Worm (Caenorhabditis elegans) whole organism, young adult: ENCODE data around the gene ceh-22.

Experiments
- F39B2.1 ChIP-seq: fragments of 200-800 bp; sonication (Bioruptor generic); IDR thresholded peaks from 2 replicates; pipeline ENCODE4 v1.3.6; 2022; ENCODE audit warnings: missing genetic modification reagents, missing genetic modification characterization, missing compliant biosample characterization
- F49E8.2 ChIP-seq: sonication (generic microtip); optimal IDR thresholded peaks from 3 replicates; lab custom pipeline; 2017; ENCODE audit warnings: missing genetic modification characterization, mild to moderate bottlenecking, missing compliant biosample characterization, antibody characterized with exemption, moderate library complexity; ENCODE audit not compliant: insufficient read depth
- Y56A3A.18 ChIP-seq: fragments of 200-800 bp; sonication (Bioruptor generic); IDR thresholded peaks from 2 replicates; pipeline ENCODE4 v1.3.6; 2022; ENCODE audit warnings: missing genetic modification reagents, missing genetic modification characterization, missing compliant biosample characterization
- nhr-120 ChIP-seq: fragments of 200-800 bp; sonication (Bioruptor generic); IDR thresholded peaks from 2 replicates; pipeline ENCODE4 v1.3.6; 2022; ENCODE audit warnings: missing genetic modification characterization, missing compliant biosample characterization
- nhr-90 ChIP-seq: sonication (generic microtip); optimal IDR thresholded peaks from 2 replicates; lab custom pipeline; 2016; ENCODE audit warnings: missing genotype, mild to moderate bottlenecking, missing genetic modification characterization, missing compliant biosample characterization
- sea-2 ChIP-seq: fragments of 200-800 bp; sonication (Bioruptor generic); IDR thresholded peaks from 2 replicates; pipeline ENCODE4 v1.3.6; 2022; ENCODE audit warnings: missing genetic modification characterization, missing compliant biosample characterization
- snpc-4 ChIP-seq, 5 experiments: fragments of 150-350 bp in 1 of 5; sonication (generic microtip) in 4 of 5; optimal IDR thresholded peaks; 2 replicates each; lab custom pipeline; 2014 to 2018; ENCODE audit warnings: missing genetic modification characterization in 5 of 5, missing biosample characterization in 3 of 5, antibody characterized with exemption in 2 of 5, mild to moderate bottlenecking in 2 of 5, missing compliant biosample characterization in 2 of 5, missing genotype in 2 of 5, moderate library complexity in 2 of 5, missing genetic modification reagents in 1 of 5

ce11 chrV:10684748-10685147, 13.0 kb downstream of the ceh-22 start:
- no peak for TF ChIP-seq Y56A3A.18 (GFP tag; lab: Robert Waterston, UW)
- TF ChIP-seq nhr-120, result no peak
- TF ChIP-seq F49E8.2 (tag; lab: Kevin White, UChicago), result no peak
- no peak for TF ChIP-seq sea-2 (GFP tag; lab: Robert Waterston, UW)
- TF ChIP-seq nhr-90 (tag; lab: Kevin White, UChicago), result no peak
- no peak for TF ChIP-seq F39B2.1 (GFP tag; lab: Robert Waterston, UW)
- TF ChIP-seq snpc-4 (GFP tag; optimal IDR thresholded peaks at IDR 0.05; lab: Kevin White, UChicago), result no peak
- TF ChIP-seq snpc-4 (tag; optimal IDR thresholded peaks at IDR 0.05; lab: Kevin White, UChicago), result no peak
